Worm (Caenorhabditis elegans): ENCODE data around the gene algn-2.

DNA sequence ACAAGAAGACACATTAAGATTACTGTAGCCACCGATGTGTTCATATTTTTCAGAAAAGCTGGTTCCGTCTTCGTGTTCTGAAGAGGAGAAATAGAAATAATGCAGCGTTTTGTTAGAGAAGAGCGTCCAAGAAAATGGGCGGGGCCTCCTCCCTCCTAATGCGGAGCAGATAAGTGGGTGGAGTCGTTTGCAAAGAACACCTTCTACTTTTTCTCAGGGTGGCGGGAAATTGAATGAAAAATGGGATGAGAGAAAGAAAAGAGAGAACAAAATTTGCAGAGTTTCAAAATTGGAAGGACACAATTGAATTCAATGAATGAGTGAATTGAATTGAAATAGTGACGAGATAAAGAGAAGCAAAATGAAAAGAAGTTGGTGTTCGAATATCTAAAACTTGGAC lies 9.4 kb upstream of the algn-2 start, which contains the start of gene F09E5.16:
- TF ChIP-seq snpc-4 (tag; optimal IDR thresholded peaks at IDR 0.05): no peak
- TF ChIP-seq vab-7 (GFP tag; IDR thresholded peaks at IDR 0.05): no peak
- TF ChIP-seq dpl-1 (GFP tag; optimal IDR thresholded peaks at IDR 0.05): no peak
- no peak for TF ChIP-seq lin-39 (tag; optimal IDR thresholded peaks at IDR 0.05)
- TF ChIP-seq ceh-82 (tag; optimal IDR thresholded peaks at IDR 0.05): no peak
- no peak for TF ChIP-seq pha-4 (GFP tag; IDR thresholded peaks at IDR 0.05)
- no peak for TF ChIP-seq pha-4 (tag; optimal IDR thresholded peaks at IDR 0.05)
- TF ChIP-seq egl-27 (tag; optimal IDR thresholded peaks at IDR 0.05): no peak
- no peak for TF ChIP-seq nhr-6 (tag; optimal IDR thresholded peaks at IDR 0.05)
- TF ChIP-seq nhr-25 (tag; optimal IDR thresholded peaks at IDR 0.05; ENCODE audit: borderline replicate concordance, insufficient read depth): no peak
- TF ChIP-seq zfp-2 (tag; optimal IDR thresholded peaks at IDR 0.05): no peak
- TF ChIP-seq gei-8 (GFP tag; optimal IDR thresholded peaks at IDR 0.05): no peak
- TF ChIP-seq nhr-237 (tag; optimal IDR thresholded peaks at IDR 0.05): no peak
